Fruit fly (Drosophila melanogaster): ENCODE results near the gene Mur89F.

The Mur89F gene

dm6 chr3R:17178140-17178539 is 23.8 kb downstream of the Mur89F start:
- no peak for TF ChIP-seq Sin3A (optimal IDR thresholded peaks at IDR 0.05)
- no peak for TF ChIP-seq psq (optimal IDR thresholded peaks at IDR 0.05)
- no peak for TF ChIP-seq insv (optimal IDR thresholded peaks at IDR 0.05)
- TF ChIP-seq h (optimal IDR thresholded peaks at IDR 0.05) = no peak
- TF ChIP-seq Myc (optimal IDR thresholded peaks at IDR 0.05) = no peak
- no peak for TF ChIP-seq ttk (optimal IDR thresholded peaks at IDR 0.05)

dm6 chr3R:17151376-17152026 is 50.4 kb downstream of the Mur89F start, which contains the start of gene CG5292:
Gene CG5292, plus strand, starts transcription at chr3R:17151861.
- no peak for TF ChIP-seq psq (optimal IDR thresholded peaks at IDR 0.05)
- no peak for TF ChIP-seq Myc (optimal IDR thresholded peaks at IDR 0.05)

dm6 chr3R:17150287-17150686 is 51.6 kb downstream of the Mur89F start, which contains the start of gene Smug:
Gene Smug, plus strand, starts transcription at chr3R:17150587.
- no peak for TF ChIP-seq Sin3A (optimal IDR thresholded peaks at IDR 0.05)
- no peak for TF ChIP-seq ttk (optimal IDR thresholded peaks at IDR 0.05)
- TF ChIP-seq Myc (optimal IDR thresholded peaks at IDR 0.05) = no peak
- TF ChIP-seq h (optimal IDR thresholded peaks at IDR 0.05) = no peak
- no peak for TF ChIP-seq psq (optimal IDR thresholded peaks at IDR 0.05)
- no peak for TF ChIP-seq insv (optimal IDR thresholded peaks at IDR 0.05)

dm6 chr3R:17149080-17149746 is 52.7 kb downstream of the Mur89F start, which contains the start of the genes m-cup and Det:
Gene m-cup, minus strand, starts transcription at chr3R:17149412.
Gene Det, plus strand, starts transcription at chr3R:17149667.
- TF ChIP-seq Sin3A (optimal IDR thresholded peaks at IDR 0.05) (no peak), insv (optimal IDR thresholded peaks at IDR 0.05) (no peak), ttk (optimal IDR thresholded peaks at IDR 0.05) (no peak), psq (optimal IDR thresholded peaks at IDR 0.05) (no peak), Myc (optimal IDR thresholded peaks at IDR 0.05) (no peak), h (optimal IDR thresholded peaks at IDR 0.05) (no peak)

DNA sequence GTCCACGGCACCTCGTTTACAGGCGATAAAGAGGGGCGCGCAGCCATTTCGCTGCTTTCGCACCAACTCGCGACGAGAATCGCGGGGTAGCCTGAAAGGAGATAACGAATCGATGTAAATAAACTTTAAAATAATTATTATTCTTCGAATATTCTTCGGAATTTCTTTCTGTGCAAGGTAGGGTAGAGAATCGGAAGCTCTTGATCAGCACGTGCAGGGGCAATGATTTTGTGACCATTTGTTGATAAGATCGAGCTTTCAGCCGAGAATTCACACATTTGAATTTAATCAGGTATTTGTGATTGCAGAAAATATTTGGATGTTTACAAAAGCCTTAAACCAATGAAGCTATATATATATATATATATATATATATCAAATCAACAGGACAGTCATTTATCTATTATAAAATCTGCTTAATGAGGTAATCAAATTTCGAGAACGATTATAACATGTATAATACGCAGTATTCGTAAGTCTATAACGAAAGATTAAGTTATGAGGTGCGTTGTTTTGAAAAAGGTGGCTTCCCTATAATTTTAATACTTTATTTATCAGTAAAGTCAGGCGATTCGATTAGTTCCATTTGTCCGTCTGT is 54.2 kb downstream of the Mur89F start:
- no peak for TF ChIP-seq h (optimal IDR thresholded peaks at IDR 0.05)
- no peak for TF ChIP-seq Sin3A (optimal IDR thresholded peaks at IDR 0.05)
- TF ChIP-seq Myc (optimal IDR thresholded peaks at IDR 0.05) = no peak
- no peak for TF ChIP-seq ttk (optimal IDR thresholded peaks at IDR 0.05)
- no peak for TF ChIP-seq psq (optimal IDR thresholded peaks at IDR 0.05)
- TF ChIP-seq insv (optimal IDR thresholded peaks at IDR 0.05) = no peak

dm6 chr3R:17142304-17142703 is 59.6 kb downstream of the Mur89F start, which contains the start of gene TwdlW:
Gene TwdlW, minus strand, starts transcription at chr3R:17142404.
- TF ChIP-seq Sin3A (optimal IDR thresholded peaks at IDR 0.05) = no peak
- TF ChIP-seq insv (optimal IDR thresholded peaks at IDR 0.05) = no peak
- TF ChIP-seq ttk (optimal IDR thresholded peaks at IDR 0.05) = no peak
- no peak for TF ChIP-seq psq (optimal IDR thresholded peaks at IDR 0.05)
- TF ChIP-seq Myc (optimal IDR thresholded peaks at IDR 0.05) = no peak

- TF ChIP-seq h (optimal IDR thresholded peaks at IDR 0.05) (no peak), psq (optimal IDR thresholded peaks at IDR 0.05) (no peak), insv (optimal IDR thresholded peaks at IDR 0.05) (no peak), ttk (optimal IDR thresholded peaks at IDR 0.05) (no peak), Sin3A (optimal IDR thresholded peaks at IDR 0.05) (no peak), Myc (optimal IDR thresholded peaks at IDR 0.05) (no peak)
Observed at dm6 chr3R:17138699-17139098, 63.2 kb downstream of the Mur89F start, which contains the start of gene CG5265. Gene CG5265, plus strand, starts transcription at chr3R:17138999.

DNA sequence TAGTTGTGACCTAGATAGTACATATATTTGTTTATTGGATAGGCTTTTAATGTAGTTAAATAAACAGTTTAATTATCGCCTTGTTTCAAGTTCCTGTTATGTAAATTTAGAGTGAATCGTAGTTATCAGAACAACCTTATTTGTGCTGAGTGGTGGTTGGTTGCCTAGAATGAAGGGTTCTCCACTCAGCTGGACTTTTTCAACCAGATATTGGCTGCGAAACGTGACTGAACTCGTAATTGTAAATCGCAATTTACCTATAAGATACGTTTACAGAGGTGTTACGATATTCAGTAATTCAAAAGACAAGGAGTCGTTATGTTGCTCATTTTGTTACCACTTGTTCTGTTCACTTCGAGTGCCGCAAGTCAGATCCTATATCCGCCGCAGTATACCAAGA is 64.3 kb downstream of the Mur89F start, which contains the start of gene CG5255:
CG5255 (plus strand) TSS at position 301 of the 400 bp plus-strand sequence.
- no peak for TF ChIP-seq insv (optimal IDR thresholded peaks at IDR 0.05)
- TF ChIP-seq Myc (optimal IDR thresholded peaks at IDR 0.05) = no peak
- TF ChIP-seq h (optimal IDR thresholded peaks at IDR 0.05) = no peak
- no peak for TF ChIP-seq psq (optimal IDR thresholded peaks at IDR 0.05)
- no peak for TF ChIP-seq ttk (optimal IDR thresholded peaks at IDR 0.05)
- no peak for TF ChIP-seq Sin3A (optimal IDR thresholded peaks at IDR 0.05)

- no peak for TF ChIP-seq insv (optimal IDR thresholded peaks at IDR 0.05)
- TF ChIP-seq psq (optimal IDR thresholded peaks at IDR 0.05) = no peak
Observed at dm6 chr3R:17135747-17136146, 66.2 kb downstream of the Mur89F start, which contains the start of gene CG5246. Gene CG5246, plus strand, starts transcription at chr3R:17136111.

DNA sequence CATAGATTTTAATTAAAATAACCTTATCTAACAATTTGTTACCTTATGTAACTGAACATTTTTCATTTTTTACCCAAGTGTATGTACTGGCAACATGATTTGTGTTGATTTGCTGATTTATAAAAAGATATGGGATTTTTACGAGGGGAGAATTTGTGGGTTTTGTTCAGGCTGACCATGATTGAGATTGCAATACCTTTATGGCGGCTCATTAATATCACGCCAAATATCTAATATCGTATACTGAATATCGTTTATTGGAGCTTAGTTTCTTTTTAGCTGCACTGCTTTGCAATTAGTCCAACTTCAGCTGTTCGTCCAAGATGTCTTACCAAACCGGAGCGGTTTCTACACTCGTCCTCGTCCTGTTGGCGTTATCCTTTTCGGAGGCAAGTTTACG is 68.0 kb downstream of the Mur89F start, which contains the start of gene CG31267:
CG31267 (plus strand) TSS at position 301 of the 400 bp plus-strand sequence.
- TF ChIP-seq insv (optimal IDR thresholded peaks at IDR 0.05) (no peak), h (optimal IDR thresholded peaks at IDR 0.05) (no peak), Myc (optimal IDR thresholded peaks at IDR 0.05) (no peak), psq (optimal IDR thresholded peaks at IDR 0.05) (no peak), Sin3A (optimal IDR thresholded peaks at IDR 0.05) (no peak), ttk (optimal IDR thresholded peaks at IDR 0.05) (no peak)

- TF ChIP-seq Sin3A (optimal IDR thresholded peaks at IDR 0.05) = no peak
- TF ChIP-seq insv (optimal IDR thresholded peaks at IDR 0.05) = no peak
Observed at dm6 chr3R:17132098-17132712, 69.7 kb downstream of the Mur89F start, which contains the start of the genes CG4053 and CG31266. Gene CG4053, minus strand, starts transcription at chr3R:17132198. Gene CG31266, plus strand, starts transcription at chr3R:17132662.

DNA sequence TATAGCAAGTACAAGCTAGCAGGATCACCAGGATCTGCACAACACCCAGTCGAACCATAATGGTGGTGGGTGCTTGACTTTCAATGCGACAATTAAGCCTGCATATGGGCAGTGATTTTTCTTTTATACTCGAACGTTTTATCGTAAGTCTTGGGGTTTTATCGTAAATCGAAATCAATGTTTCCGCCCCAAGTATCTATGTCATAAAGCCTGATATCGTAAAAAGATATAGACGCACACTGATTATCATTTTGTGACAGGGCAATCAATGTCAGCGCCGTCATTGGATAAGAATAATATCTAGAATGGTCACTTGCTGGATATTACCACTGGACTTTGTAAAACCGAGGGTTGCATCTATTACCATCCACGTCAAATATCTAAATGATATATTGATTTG is 71.6 kb downstream of the Mur89F start, which contains the start of gene CG17475:
CG17475 (minus strand) TSS at position 101 of the 400 bp plus-strand sequence.
- TF ChIP-seq Sin3A (optimal IDR thresholded peaks at IDR 0.05) = no peak
- TF ChIP-seq h (optimal IDR thresholded peaks at IDR 0.05) = no peak
- TF ChIP-seq ttk (optimal IDR thresholded peaks at IDR 0.05) = no peak
- TF ChIP-seq Myc (optimal IDR thresholded peaks at IDR 0.05) = no peak
- TF ChIP-seq insv (optimal IDR thresholded peaks at IDR 0.05) = no peak
- no peak for TF ChIP-seq psq (optimal IDR thresholded peaks at IDR 0.05)

Data from Kc167 (cell line).